Fruit fly (Drosophila melanogaster): ENCODE measurements around the gene CG42395.

The CG42395 gene

DNA sequence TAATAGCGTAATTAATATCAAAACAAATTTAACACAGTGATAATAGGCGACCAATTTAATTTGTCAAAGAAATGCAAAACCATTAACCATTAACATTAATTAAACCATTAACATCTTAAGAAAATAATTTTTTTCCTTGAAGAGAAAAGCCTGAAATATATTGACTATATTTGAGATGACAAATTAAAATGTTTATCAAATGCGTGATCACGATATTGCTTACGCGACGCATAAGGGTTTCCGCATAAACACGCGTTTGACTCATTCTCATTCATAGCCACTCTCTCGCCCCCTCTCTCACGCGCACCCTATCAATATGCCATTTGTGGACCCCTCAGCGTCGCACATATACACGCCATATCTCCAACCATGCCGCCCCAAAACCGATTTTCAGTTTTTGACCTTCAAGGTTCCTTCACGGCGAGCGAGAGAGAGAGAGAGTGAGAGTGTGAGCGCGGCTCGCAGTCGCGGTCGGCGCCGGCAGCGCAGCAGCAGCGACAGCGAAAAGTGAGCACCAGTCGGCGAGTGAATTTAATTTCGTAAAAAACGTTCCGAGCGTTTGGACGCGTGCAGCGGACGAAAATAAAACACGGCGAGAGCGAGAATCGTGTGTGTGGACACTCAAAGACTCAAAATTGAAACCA is 9.4 kb upstream of the CG42395 start, which contains the start of gene Hex-A:
Gene Hex-A, plus strand, starts transcription at position 317 of the 644 bp plus-strand sequence.
- TF ChIP-seq h (GFP tag; optimal IDR thresholded peaks at IDR 0.05) (peak; percentile 98), Rel (GFP tag; optimal IDR thresholded peaks at IDR 0.05) (peak; percentile 39), Rel (tag; optimal IDR thresholded peaks at IDR 0.05) (peak; percentile 90), brk (GFP tag; optimal IDR thresholded peaks at IDR 0.05) (peak; percentile 94), pan (optimal IDR thresholded peaks at IDR 0.05) (no peak), rgr (GFP tag; optimal IDR thresholded peaks at IDR 0.05) (peak; percentile 96), CrebA (GFP tag; optimal IDR thresholded peaks at IDR 0.05; ENCODE audit: borderline replicate concordance) (peak; percentile 84), foxo (GFP tag; optimal IDR thresholded peaks at IDR 0.05) (peak; percentile 76 to 97), Hnf4 (GFP tag; optimal IDR thresholded peaks at IDR 0.05) (peak; percentile 93), tai (GFP tag; optimal IDR thresholded peaks at IDR 0.05) (peak; percentile 85), Hr78 (GFP tag; optimal IDR thresholded peaks at IDR 0.05) (no peak), woc (GFP tag; optimal IDR thresholded peaks at IDR 0.05) (peak; percentile 93), Dfd (GFP tag; optimal IDR thresholded peaks at IDR 0.05) (peak; percentile 79), Jra (GFP tag; optimal IDR thresholded peaks at IDR 0.05) (peak; percentile 96), br (GFP tag; optimal IDR thresholded peaks at IDR 0.05) (peak; percentile 98), fru (GFP tag; optimal IDR thresholded peaks at IDR 0.05) (peak; percentile 98), Vsx2 (GFP tag; optimal IDR thresholded peaks at IDR 0.05; ENCODE audit: partially characterized antibody) (peak; percentile 55), Myc (optimal IDR thresholded peaks at IDR 0.05) (no peak), dmrt93B (GFP tag; optimal IDR thresholded peaks at IDR 0.05) (peak; percentile 98), HLH106 (tag; optimal IDR thresholded peaks at IDR 0.05) (peak; percentile 99), ey (GFP tag; optimal IDR thresholded peaks at IDR 0.05) (peak; percentile 96), Hr83 (GFP tag; optimal IDR thresholded peaks at IDR 0.05; ENCODE audit: poor library complexity, severe bottlenecking) (peak; percentile 46), N (GFP tag; optimal IDR thresholded peaks at IDR 0.05) (no peak), jim (GFP tag; optimal IDR thresholded peaks at IDR 0.05) (no peak), psq (GFP tag; optimal IDR thresholded peaks at IDR 0.05) (peak; percentile 88), sage (GFP tag; optimal IDR thresholded peaks at IDR 0.05) (peak; percentile 79), CG32264 (GFP tag; optimal IDR thresholded peaks at IDR 0.05) (peak; percentile 81), dl (GFP tag; optimal IDR thresholded peaks at IDR 0.05; ENCODE audit: insufficient read depth in 1 of 2, partially characterized antibody in 2 of 2) (peak; percentile 87 to 88), lola (GFP tag; optimal IDR thresholded peaks at IDR 0.05) (no peak), usp (GFP tag; optimal IDR thresholded peaks at IDR 0.05) (no peak), dsf (GFP tag; optimal IDR thresholded peaks at IDR 0.05; ENCODE audit: borderline replicate concordance) (peak; percentile 61), Sp1 (GFP tag; optimal IDR thresholded peaks at IDR 0.05) (peak; percentile 99), GATAd (GFP tag; optimal IDR thresholded peaks at IDR 0.05) (peak; percentile 41), sv (GFP tag; optimal IDR thresholded peaks at IDR 0.05) (peak; percentile 92), Dif (GFP tag; optimal IDR thresholded peaks at IDR 0.05; ENCODE audit: partially characterized antibody) (peak; percentile 89), Mio (GFP tag; optimal IDR thresholded peaks at IDR 0.05) (peak; percentile 46), Abd-B (GFP tag; optimal IDR thresholded peaks at IDR 0.05) (no peak), OdsH (GFP tag; optimal IDR thresholded peaks at IDR 0.05) (peak; percentile 98), CG9705 (GFP tag; optimal IDR thresholded peaks at IDR 0.05) (peak; percentile 98)

DNA sequence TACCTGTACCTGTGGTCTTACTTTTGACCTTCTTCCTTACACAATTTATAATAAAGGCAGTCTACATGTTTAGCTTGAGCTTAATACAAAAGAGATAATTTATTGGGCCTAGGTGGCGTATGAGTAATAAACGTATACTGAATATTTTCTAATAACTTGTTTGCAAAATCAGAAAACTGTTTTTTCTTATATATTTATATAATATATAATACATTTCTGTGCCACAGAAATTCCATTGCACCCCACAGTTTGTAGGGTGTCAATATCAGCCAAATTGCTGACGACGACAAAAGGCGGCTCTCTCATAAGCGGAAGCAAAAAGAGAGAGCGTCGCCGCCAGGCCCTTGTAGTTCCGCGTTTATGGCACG is 8.9 kb upstream of the CG42395 start:
- TF ChIP-seq ey (GFP tag; optimal IDR thresholded peaks at IDR 0.05) = no peak
- no peak for TF ChIP-seq Hr83 (GFP tag; optimal IDR thresholded peaks at IDR 0.05; ENCODE audit: poor library complexity, severe bottlenecking)
- TF ChIP-seq OdsH (GFP tag; optimal IDR thresholded peaks at IDR 0.05) = no peak
- no peak for TF ChIP-seq CG32264 (GFP tag; optimal IDR thresholded peaks at IDR 0.05)
- TF ChIP-seq sage (GFP tag; optimal IDR thresholded peaks at IDR 0.05) = no peak
- TF ChIP-seq usp (GFP tag; optimal IDR thresholded peaks at IDR 0.05) = peak; percentile 29
- TF ChIP-seq lola (GFP tag; optimal IDR thresholded peaks at IDR 0.05) = no peak
- no peak for TF ChIP-seq h (GFP tag; optimal IDR thresholded peaks at IDR 0.05)
- TF ChIP-seq dl (GFP tag; optimal IDR thresholded peaks at IDR 0.05; ENCODE audit: insufficient read depth in 1 of 2, partially characterized antibody in 2 of 2) = no peak
- TF ChIP-seq dmrt93B (GFP tag; optimal IDR thresholded peaks at IDR 0.05) = no peak
- no peak for TF ChIP-seq Jra (GFP tag; optimal IDR thresholded peaks at IDR 0.05)
- TF ChIP-seq Dif (GFP tag; optimal IDR thresholded peaks at IDR 0.05; ENCODE audit: partially characterized antibody) = peak; percentile 29
- TF ChIP-seq Dfd (GFP tag; optimal IDR thresholded peaks at IDR 0.05) = no peak

Data from whole organism, wandering third instar larva.